Fruit fly (Drosophila melanogaster) whole organism, embryonic: ENCODE measurements around the gene Lim3.
A peak's percentile ranks its signal among the peaks of the same experiment; 100 is the strongest.

ENCODE experiments used
- Antp ChIP-seq: fragments of 200-800 bp; sonication (Bioruptor generic); optimal IDR thresholded peaks from 3 replicates; lab custom pipeline; 2016; ENCODE audit warnings: missing biosample characterization, missing genetic modification characterization
- CG10321 ChIP-seq: fragments of 200-800 bp; sonication (Bioruptor generic); IDR thresholded peaks from 2 replicates; pipeline ENCODE4 v1.3.6; 2022; ENCODE audit warnings: missing biosample characterization, missing genetic modification characterization
- CG10654 ChIP-seq: fragments of 200-800 bp; sonication (Bioruptor generic); optimal IDR thresholded peaks from 2 replicates; lab custom pipeline; 2016; ENCODE audit warnings: missing biosample characterization, missing genetic modification characterization
- CG11093 ChIP-seq: fragments of 200-800 bp; sonication (Bioruptor generic); IDR thresholded peaks from 3 replicates; pipeline ENCODE4 v1.3.6; 2022; ENCODE audit warnings: missing biosample characterization, missing genetic modification characterization
- CG11695 ChIP-seq: fragments of 200-800 bp; sonication (Bioruptor generic); IDR thresholded peaks from 3 replicates; pipeline ENCODE4 v1.3.6; 2022; ENCODE audit warnings: missing biosample characterization, missing genetic modification characterization
- CG12155 ChIP-seq: fragments of 200-800 bp; sonication (Bioruptor generic); optimal IDR thresholded peaks from 3 replicates; lab custom pipeline; 2016; ENCODE audit warnings: missing biosample characterization, missing genetic modification characterization
- CG14860 ChIP-seq: fragments of 200-800 bp; sonication (Bioruptor generic); IDR thresholded peaks from 3 replicates; pipeline ENCODE4 v1.3.6; 2022; ENCODE audit warnings: missing biosample characterization, missing genetic modification characterization; ENCODE audit not compliant: partially characterized antibody
- CG15073 ChIP-seq: fragments of 200-800 bp; sonication (Bioruptor generic); optimal IDR thresholded peaks from 2 replicates; lab custom pipeline; 2016; ENCODE audit warnings: missing biosample characterization, missing genetic modification characterization
- CG15269 ChIP-seq: fragments of 200-800 bp; sonication (Bioruptor generic); optimal IDR thresholded peaks from 2 replicates; lab custom pipeline; 2018; ENCODE audit warnings: missing biosample characterization, mild to moderate bottlenecking, missing genetic modification characterization, moderate library complexity
- CG17359 ChIP-seq: fragments of 200-800 bp; sonication (Bioruptor generic); optimal IDR thresholded peaks from 3 replicates; lab custom pipeline; 2018; ENCODE audit warnings: missing biosample characterization, mild to moderate bottlenecking, missing genetic modification characterization, moderate library complexity
- CG2712 ChIP-seq: fragments of 200-800 bp; optimal IDR thresholded peaks from 3 replicates; lab custom pipeline; 2019; ENCODE audit warnings: missing biosample characterization, mild to moderate bottlenecking, missing genetic modification characterization, moderate library complexity
- CG2875 ChIP-seq: fragments of 200-800 bp; sonication (Bioruptor generic); optimal IDR thresholded peaks from 2 replicates; lab custom pipeline; 2017; ENCODE audit warnings: missing biosample characterization, mild to moderate bottlenecking, missing genetic modification characterization, missing genetic modification reagents
- CG2889 ChIP-seq: fragments of 200-800 bp; sonication (Bioruptor generic); IDR thresholded peaks from 3 replicates; pipeline ENCODE4 v1.3.6; 2022; ENCODE audit warnings: missing biosample characterization, missing genetic modification characterization
- CG3407 ChIP-seq: fragments of 200-800 bp; sonication (Bioruptor generic); optimal IDR thresholded peaks from 2 replicates; lab custom pipeline; 2018; ENCODE audit warnings: missing biosample characterization, mild to moderate bottlenecking, missing genetic modification characterization
- CG4404 ChIP-seq: fragments of 200-800 bp; sonication (Bioruptor generic); IDR thresholded peaks from 2 replicates; pipeline ENCODE4 v1.3.6; 2022; ENCODE audit warnings: missing biosample characterization, missing genetic modification characterization
- CG5245 ChIP-seq: fragments of 200-800 bp; sonication (Bioruptor generic); optimal IDR thresholded peaks from 3 replicates; lab custom pipeline; 2016; ENCODE audit warnings: missing biosample characterization, missing genetic modification characterization
- CG7928 ChIP-seq: fragments of 200-800 bp; sonication (Bioruptor generic); optimal IDR thresholded peaks from 2 replicates; lab custom pipeline; 2017; ENCODE audit warnings: missing biosample characterization, mild to moderate bottlenecking, missing genetic modification characterization
- CG7987 ChIP-seq: fragments of 200-800 bp; sonication (Bioruptor generic); optimal IDR thresholded peaks from 2 replicates; lab custom pipeline; 2018; ENCODE audit warnings: missing biosample characterization, mild to moderate bottlenecking, missing genetic modification characterization, moderate library complexity
- CG8924 ChIP-seq: fragments of 200-800 bp; optimal IDR thresholded peaks from 3 replicates; lab custom pipeline; 2019; ENCODE audit warnings: missing biosample characterization, mild to moderate bottlenecking, missing genetic modification characterization, moderate library complexity
- CG8944 ChIP-seq: fragments of 200-800 bp; sonication (Bioruptor generic); optimal IDR thresholded peaks from 3 replicates; lab custom pipeline; 2016; ENCODE audit warnings: missing biosample characterization, missing genetic modification characterization
- CG9817 ChIP-seq: fragments of 200-800 bp; sonication (Bioruptor generic); optimal IDR thresholded peaks from 2 replicates; lab custom pipeline; 2018; ENCODE audit warnings: missing biosample characterization, mild to moderate bottlenecking, missing genetic modification characterization, moderate library complexity
- Eip74EF ChIP-seq, 2 experiments: fragments of 200-800 bp in 1 of 2; fragments of >200 bp in 1 of 2; sonication (Bioruptor generic) in 1 of 2; optimal IDR thresholded peaks; 2 replicates each; lab custom pipeline; 2017 to 2019; ENCODE audit warnings: missing biosample characterization in 2 of 2, missing genetic modification characterization in 2 of 2, mild to moderate bottlenecking in 1 of 2, moderate library complexity in 1 of 2
- Elba2 ChIP-seq: fragments of 200-800 bp; sonication (Bioruptor generic); optimal IDR thresholded peaks from 3 replicates; lab custom pipeline; 2016; ENCODE audit warnings: missing biosample characterization, missing genetic modification characterization
- HmgD ChIP-seq: fragments of 200-800 bp; sonication (Bioruptor generic); optimal IDR thresholded peaks from 3 replicates; lab custom pipeline; 2016; ENCODE audit warnings: missing biosample characterization, missing genetic modification characterization
- Hr78 ChIP-seq, 2 experiments: fragments of 200-800 bp in 1 of 2; fragments of >200 bp in 1 of 2; sonication (Bioruptor generic) in 1 of 2; optimal IDR thresholded peaks; 2 replicates each; lab custom pipeline; 2017 to 2019; ENCODE audit warnings: missing biosample characterization in 2 of 2, missing genetic modification characterization in 2 of 2, mild to moderate bottlenecking in 1 of 2, moderate library complexity in 1 of 2
- Lhr ChIP-seq: fragments of 200-800 bp; sonication (Bioruptor generic); optimal IDR thresholded peaks from 3 replicates; lab custom pipeline; 2017; ENCODE audit warnings: mild to moderate bottlenecking, missing biosample characterization, missing genetic modification reagents, missing genetic modification characterization
- Mad ChIP-seq: fragments of 200-800 bp; sonication (Bioruptor generic); optimal IDR thresholded peaks from 2 replicates; lab custom pipeline; 2016; ENCODE audit warnings: missing biosample characterization, missing genetic modification characterization
- Ptx1 ChIP-seq: fragments of 200-800 bp; sonication (Bioruptor generic); IDR thresholded peaks from 2 replicates; pipeline ENCODE4 v1.3.6; 2022; ENCODE audit warnings: missing biosample characterization, missing genetic modification characterization
- Scr ChIP-seq: fragments of 200-800 bp; sonication (Bioruptor generic); IDR thresholded peaks from 2 replicates; pipeline ENCODE4 v1.3.6; 2022; ENCODE audit warnings: missing biosample characterization, missing genetic modification characterization; ENCODE audit not compliant: partially characterized antibody
- br ChIP-seq: fragments of >200 bp; optimal IDR thresholded peaks from 2 replicates; lab custom pipeline; 2017
- caup ChIP-seq: fragments of 200-800 bp; sonication (Bioruptor generic); optimal IDR thresholded peaks from 3 replicates; lab custom pipeline; 2017; ENCODE audit warnings: missing biosample characterization, mild to moderate bottlenecking, missing genetic modification characterization, moderate library complexity; ENCODE audit not compliant: severe bottlenecking
- corto ChIP-seq: fragments of 200-800 bp; sonication (Bioruptor generic); optimal IDR thresholded peaks from 2 replicates; lab custom pipeline; 2016; ENCODE audit warnings: missing biosample characterization, mild to moderate bottlenecking, missing genetic modification characterization, moderate library complexity
- disco-r ChIP-seq: fragments of 200-800 bp; sonication (Bioruptor generic); optimal IDR thresholded peaks from 2 replicates; lab custom pipeline; 2016; ENCODE audit warnings: missing biosample characterization, missing genetic modification characterization
- gfzf ChIP-seq: fragments of 200-800 bp; sonication (Bioruptor generic); optimal IDR thresholded peaks from 2 replicates; lab custom pipeline; 2016; ENCODE audit warnings: missing biosample characterization, mild to moderate bottlenecking, missing genetic modification characterization, moderate library complexity
- hth ChIP-seq: fragments of >200 bp; optimal IDR thresholded peaks from 2 replicates; lab custom pipeline; 2017; ENCODE audit warnings: inconsistent platforms
- ind ChIP-seq: fragments of 200-800 bp; sonication (Bioruptor generic); optimal IDR thresholded peaks from 3 replicates; lab custom pipeline; 2016; ENCODE audit warnings: missing biosample characterization, missing genetic modification characterization
- inv ChIP-seq: fragments of 200-800 bp; sonication (Bioruptor generic); IDR thresholded peaks from 2 replicates; pipeline ENCODE4 v1.3.6; 2022; ENCODE audit warnings: missing biosample characterization, missing genetic modification characterization; ENCODE audit not compliant: partially characterized antibody
- klu ChIP-seq: fragments of 200-800 bp; sonication (Bioruptor generic); IDR thresholded peaks from 2 replicates; pipeline ENCODE4 v1.3.6; 2022; ENCODE audit warnings: missing biosample characterization, missing genetic modification characterization
- knrl ChIP-seq: fragments of 200-800 bp; sonication (Bioruptor generic); IDR thresholded peaks from 3 replicates; pipeline ENCODE4 v1.3.6; 2022; ENCODE audit warnings: missing biosample characterization, missing genetic modification characterization; ENCODE audit not compliant: partially characterized antibody
- lab ChIP-seq: fragments of 200-800 bp; sonication (Bioruptor generic); optimal IDR thresholded peaks from 3 replicates; lab custom pipeline; 2017; ENCODE audit warnings: missing biosample characterization, missing genetic modification characterization, mild to moderate bottlenecking, moderate library complexity, missing genetic modification reagents
- lbe ChIP-seq: fragments of 200-800 bp; sonication (Bioruptor generic); optimal IDR thresholded peaks from 2 replicates; lab custom pipeline; 2016; ENCODE audit warnings: missing biosample characterization, mild to moderate bottlenecking, missing genetic modification characterization
- nerfin-1 ChIP-seq: fragments of 200-800 bp; sonication (Bioruptor generic); optimal IDR thresholded peaks from 3 replicates; lab custom pipeline; 2019; ENCODE audit warnings: missing biosample characterization, mild to moderate bottlenecking, missing genetic modification characterization, moderate library complexity
- phol ChIP-seq: fragments of 200-800 bp; sonication (Bioruptor generic); optimal IDR thresholded peaks from 3 replicates; lab custom pipeline; 2018; ENCODE audit warnings: missing biosample characterization, mild to moderate bottlenecking, missing genetic modification characterization, moderate library complexity
- run ChIP-seq: fragments of 200-800 bp; sonication (Bioruptor generic); optimal IDR thresholded peaks from 3 replicates; lab custom pipeline; 2018; ENCODE audit warnings: missing biosample characterization, mild to moderate bottlenecking, missing genetic modification characterization
- schlank ChIP-seq: fragments of 200-800 bp; sonication (Bioruptor generic); optimal IDR thresholded peaks from 2 replicates; lab custom pipeline; 2018; ENCODE audit warnings: missing biosample characterization, mild to moderate bottlenecking, missing genetic modification characterization
- sqz ChIP-seq: fragments of 200-800 bp; sonication (Bioruptor generic); optimal IDR thresholded peaks from 3 replicates; lab custom pipeline; 2018; ENCODE audit warnings: missing biosample characterization, mild to moderate bottlenecking, missing genetic modification characterization
- trh ChIP-seq: fragments of 200-800 bp; sonication (Bioruptor generic); optimal IDR thresholded peaks from 2 replicates; lab custom pipeline; 2016; ENCODE audit warnings: missing biosample characterization, missing genetic modification characterization
- tup ChIP-seq: fragments of 200-800 bp; sonication (Bioruptor generic); optimal IDR thresholded peaks from 2 replicates; lab custom pipeline; 2016; ENCODE audit warnings: missing biosample characterization, mild to moderate bottlenecking, missing genetic modification characterization, moderate library complexity
- vfl ChIP-seq: fragments of 200-800 bp; sonication (Bioruptor generic); optimal IDR thresholded peaks from 2 replicates; lab custom pipeline; 2016; ENCODE audit warnings: missing biosample characterization, missing genetic modification characterization
- wdn ChIP-seq: fragments of 200-800 bp; sonication (Bioruptor generic); IDR thresholded peaks from 2 replicates; pipeline ENCODE4 v1.3.6; 2022; ENCODE audit warnings: missing biosample characterization, missing genetic modification characterization
- yki ChIP-seq: fragments of >200 bp; optimal IDR thresholded peaks from 3 replicates; lab custom pipeline; 2018
- zfh1 ChIP-seq: fragments of 200-800 bp; sonication (Bioruptor generic); IDR thresholded peaks from 3 replicates; pipeline ENCODE4 v1.3.6; 2022; ENCODE audit warnings: missing biosample characterization, missing genetic modification characterization

The Lim3 gene

DNA sequence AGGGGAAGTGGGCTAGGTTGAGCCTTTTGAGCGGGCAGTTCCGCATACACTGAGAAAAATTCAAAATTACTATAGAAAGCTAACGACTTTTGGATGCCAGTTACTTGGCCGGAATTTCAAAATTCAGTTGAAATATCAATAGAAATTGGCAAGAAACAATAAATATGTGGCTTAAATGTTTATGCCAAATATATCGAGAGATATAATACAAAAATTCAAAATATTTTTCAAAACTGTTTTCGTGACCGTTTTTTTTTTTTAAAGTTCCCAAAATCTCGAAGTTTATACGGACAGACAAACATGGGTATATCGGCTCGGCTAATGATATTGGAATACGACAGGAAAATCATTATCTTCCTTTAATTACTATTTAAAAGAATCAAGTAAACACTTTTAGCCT lies 12.8 kb upstream of the Lim3 start (continued):
- TF ChIP-seq CG14860 (GFP tag; lab: Robert Waterston, UW) (no peak), wdn (GFP tag; lab: Robert Waterston, UW) (no peak), vfl (GFP tag; lab: Kevin White, UChicago) (no peak), Mad (GFP tag; lab: Kevin White, UChicago) (no peak), Eip74EF (GFP tag; optimal IDR thresholded peaks at IDR 0.05; lab: Kevin White, UChicago) (no peak), CG8944 (GFP tag; lab: Kevin White, UChicago) (no peak), HmgD (GFP tag; lab: Kevin White, UChicago) (no peak), sqz (no peak), CG2712 (tag; lab: Kevin White, UChicago) (peak; percentile 27), nerfin-1 (tag; lab: Kevin White, UChicago) (no peak), lbe (GFP tag; lab: Kevin White, UChicago) (no peak), CG3407 (GFP tag; lab: Kevin White, UChicago) (no peak), CG7987 (GFP tag; lab: Kevin White, UChicago) (no peak), CG11695 (GFP tag; lab: Robert Waterston, UW) (0 out of 3 replicates have a peak, but pooled peaks have one; percentile 8), klu (GFP tag; lab: Robert Waterston, UW) (no peak), lab (GFP tag; lab: Kevin White, UChicago) (peak; percentile 59), trh (GFP tag; lab: Kevin White, UChicago) (no peak), CG10654 (no peak), schlank (tag; lab: Kevin White, UChicago) (no peak), CG4404 (GFP tag; lab: Robert Waterston, UW) (no peak), CG2889 (GFP tag; lab: Robert Waterston, UW) (no peak), CG9817 (tag; lab: Kevin White, UChicago) (no peak), CG8924 (tag; lab: Kevin White, UChicago) (no peak), CG5245 (no peak), caup (GFP tag; lab: Kevin White, UChicago) (no peak), yki (lab: Kevin White, UChicago) (no peak), Lhr (no peak), hth (lab: Kevin White, UChicago) (no peak), CG10321 (GFP tag; lab: Robert Waterston, UW) (no peak), CG7928 (GFP tag; lab: Kevin White, UChicago) (no peak), CG11093 (GFP tag; lab: Robert Waterston, UW) (no peak), Elba2 (GFP tag; lab: Kevin White, UChicago) (no peak), CG2875 (GFP tag; lab: Kevin White, UChicago) (peak; percentile 32), ind (peak; percentile 39), Scr (GFP tag; lab: Robert Waterston, UW) (no peak), CG15269 (tag; lab: Kevin White, UChicago) (peak; percentile 54), br (lab: Kevin White, UChicago) (no peak), corto (GFP tag; lab: Kevin White, UChicago) (no peak), CG15073 (GFP tag; lab: Kevin White, UChicago) (no peak), inv (GFP tag; lab: Robert Waterston, UW) (no peak), Hr78 (GFP tag; optimal IDR thresholded peaks at IDR 0.05; lab: Kevin White, UChicago) (no peak), phol (tag; lab: Kevin White, UChicago) (peak; percentile 60), Ptx1 (GFP tag; lab: Robert Waterston, UW) (peak; percentile 29; the same call in 1 of the 2 replicates), knrl (GFP tag; lab: Robert Waterston, UW) (no peak), zfh1 (GFP tag; lab: Robert Waterston, UW) (no peak), gfzf (GFP tag; lab: Kevin White, UChicago) (no peak), tup (GFP tag; lab: Kevin White, UChicago) (no peak), run (tag; lab: Kevin White, UChicago) (no peak), CG12155 (GFP tag; lab: Kevin White, UChicago) (no peak), disco-r (no peak), Antp (GFP tag; lab: Kevin White, UChicago) (peak; percentile 7), CG17359 (tag; lab: Kevin White, UChicago) (peak; percentile 52)
